Worm (Caenorhabditis elegans) whole organism, L4 larva: ENCODE measurements around the gene tbx-2.
A peak's percentile ranks its signal among the peaks of the same experiment; 100 is the strongest.

ENCODE experiments used
- D1046.2 ChIP-seq: fragments of 200-800 bp; sonication (Bioruptor generic); IDR thresholded peaks from 2 replicates; pipeline ENCODE4 v1.3.6; 2022; ENCODE audit warnings: missing genetic modification characterization, missing compliant biosample characterization
- F26F4.8 ChIP-seq: fragments of 200-800 bp; sonication (Bioruptor generic); conservative IDR thresholded peaks from 2 replicates; pipeline ENCODE4 v1.3.6; 2022; ENCODE audit warnings: missing genetic modification characterization, missing compliant biosample characterization
- F37D6.2 ChIP-seq: sonication (generic microtip); optimal IDR thresholded peaks from 2 replicates; lab custom pipeline; 2016; ENCODE audit warnings: mild to moderate bottlenecking, missing genetic modification characterization, missing compliant biosample characterization
- T20F7.1 ChIP-seq: fragments of 200-800 bp; sonication (Bioruptor generic); optimal IDR thresholded peaks from 2 replicates; lab custom pipeline; 2018; ENCODE audit warnings: mild to moderate bottlenecking, missing genetic modification characterization, missing compliant biosample characterization
- Y48G9A.11 ChIP-seq: fragments of 200-800 bp; sonication (Bioruptor generic); IDR thresholded peaks from 2 replicates; pipeline ENCODE4 v1.3.6; 2022; ENCODE audit warnings: missing genetic modification reagents, missing genetic modification characterization, missing compliant biosample characterization
- Y5F2A.4 ChIP-seq: fragments of 200-800 bp; sonication (Bioruptor generic); optimal IDR thresholded peaks from 2 replicates; lab custom pipeline; 2018; ENCODE audit warnings: mild to moderate bottlenecking, missing genetic modification characterization, missing compliant biosample characterization
- ZK337.2 ChIP-seq: fragments of 200-800 bp; sonication (Bioruptor generic); IDR thresholded peaks from 2 replicates; pipeline ENCODE4 v1.3.6; 2022; ENCODE audit warnings: missing genetic modification reagents, missing genetic modification characterization, missing compliant biosample characterization
- aha-1 ChIP-seq: fragments of 150-350 bp; peaks from one replicate; lab custom pipeline; 2014; ENCODE audit warnings: missing biosample characterization, missing genetic modification characterization
- ama-1 ChIP-seq: fragments of 150-350 bp; optimal IDR thresholded peaks from 2 replicates; lab custom pipeline; 2014; ENCODE audit warnings: inconsistent platforms, mixed read lengths
- arid-1 ChIP-seq: fragments of 200-800 bp; sonication (Bioruptor generic); conservative IDR thresholded peaks from 2 replicates; pipeline ENCODE4 v1.3.6; 2022; ENCODE audit warnings: missing genetic modification reagents, missing genetic modification characterization, missing compliant biosample characterization
- attf-4 ChIP-seq: sonication (generic microtip); optimal IDR thresholded peaks from 3 replicates; lab custom pipeline; 2017; ENCODE audit warnings: missing biosample characterization, missing genetic modification characterization
- ceh-32 ChIP-seq: sonication (generic microtip); optimal IDR thresholded peaks from 2 replicates; lab custom pipeline; 2016; ENCODE audit warnings: mild to moderate bottlenecking, missing genetic modification characterization, missing compliant biosample characterization; ENCODE audit not compliant: poor library complexity
- ceh-44 ChIP-seq: fragments of 200-800 bp; sonication (Bioruptor generic); IDR thresholded peaks from 2 replicates; pipeline ENCODE4 v1.3.6; 2022; ENCODE audit warnings: missing genetic modification reagents, missing genetic modification characterization, missing compliant biosample characterization
- cey-2 ChIP-seq: sonication (generic microtip); optimal IDR thresholded peaks from 3 replicates; lab custom pipeline; 2017; ENCODE audit warnings: missing genetic modification characterization, mild to moderate bottlenecking, missing compliant biosample characterization, antibody characterized with exemption, borderline replicate concordance; ENCODE audit not compliant: insufficient read depth
- daf-12 ChIP-seq: fragments of 150-350 bp; optimal IDR thresholded peaks from 2 replicates; lab custom pipeline; 2014; ENCODE audit warnings: missing biosample characterization, missing genetic modification reagents, missing genetic modification characterization
- daf-8 ChIP-seq: fragments of 200-800 bp; sonication (Bioruptor generic); IDR thresholded peaks from 2 replicates; pipeline ENCODE4 v1.3.6; 2022; ENCODE audit warnings: missing genetic modification characterization, missing compliant biosample characterization
- dmd-9 ChIP-seq: fragments of 200-800 bp; sonication (Bioruptor generic); IDR thresholded peaks from 2 replicates; pipeline ENCODE4 v1.3.6; 2022; ENCODE audit warnings: missing genetic modification reagents, missing genetic modification characterization, missing compliant biosample characterization
- dpl-1 ChIP-seq: fragments of 150-350 bp; optimal IDR thresholded peaks from 2 replicates; lab custom pipeline; 2014; ENCODE audit warnings: missing biosample characterization, missing genetic modification reagents, missing genetic modification characterization
- egl-43 ChIP-seq: fragments of 200-800 bp; sonication (Bioruptor generic); IDR thresholded peaks from 2 replicates; pipeline ENCODE4 v1.3.6; 2022; ENCODE audit warnings: missing genetic modification reagents, missing genetic modification characterization, missing compliant biosample characterization
- fos-1 ChIP-seq: fragments of 150-350 bp; optimal IDR thresholded peaks from 2 replicates; lab custom pipeline; 2014; ENCODE audit warnings: missing biosample characterization, missing genetic modification characterization
- gei-8 ChIP-seq: fragments of 200-800 bp; sonication (Bioruptor generic); optimal IDR thresholded peaks from 2 replicates; lab custom pipeline; 2018; ENCODE audit warnings: mild to moderate bottlenecking, missing genetic modification characterization, missing compliant biosample characterization
- hlh-11 ChIP-seq: fragments of 200-800 bp; sonication (Bioruptor generic); optimal IDR thresholded peaks from 2 replicates; lab custom pipeline; 2018; ENCODE audit warnings: mild to moderate bottlenecking, missing genetic modification characterization, missing compliant biosample characterization
- hmg-1.1 ChIP-seq: fragments of 200-800 bp; sonication (Bioruptor generic); IDR thresholded peaks from 2 replicates; pipeline ENCODE4 v1.3.6; 2022; ENCODE audit warnings: missing genetic modification reagents, missing genetic modification characterization, missing compliant biosample characterization
- lin-13 ChIP-seq: fragments of 150-350 bp; optimal IDR thresholded peaks from 2 replicates; lab custom pipeline; 2014; ENCODE audit warnings: missing biosample characterization, missing genetic modification reagents, missing genetic modification characterization
- lin-15B ChIP-seq: fragments of 150-350 bp; sonication (generic microtip); optimal IDR thresholded peaks from 3 replicates; lab custom pipeline; 2014; ENCODE audit warnings: missing biosample characterization, missing genetic modification characterization
- lsy-2 ChIP-seq, 2 experiments: fragments of 150-350 bp in 1 of 2; sonication (generic microtip) in 1 of 2; optimal IDR thresholded peaks; 2 replicates each; lab custom pipeline; 2014 to 2017; ENCODE audit warnings: missing biosample characterization in 2 of 2, missing genetic modification characterization in 2 of 2
- mxl-2 ChIP-seq: fragments of 200-800 bp; sonication (Bioruptor generic); conservative IDR thresholded peaks from 2 replicates; pipeline ENCODE4 v1.3.6; 2022; ENCODE audit warnings: missing genetic modification reagents, missing genetic modification characterization, missing compliant biosample characterization
- nhr-10 ChIP-seq: fragments of 150-350 bp; optimal IDR thresholded peaks from 2 replicates; lab custom pipeline; 2014; ENCODE audit warnings: missing biosample characterization, missing genetic modification characterization
- nhr-111 ChIP-seq: fragments of 200-800 bp; sonication (Bioruptor generic); optimal IDR thresholded peaks from 2 replicates; lab custom pipeline; 2018; ENCODE audit warnings: mild to moderate bottlenecking, missing genetic modification characterization, missing compliant biosample characterization
- nhr-237 ChIP-seq: sonication (generic microtip); optimal IDR thresholded peaks from 2 replicates; lab custom pipeline; 2017; ENCODE audit warnings: missing biosample characterization, missing genetic modification characterization
- nhr-42 ChIP-seq: fragments of 200-800 bp; sonication (Bioruptor generic); IDR thresholded peaks from 2 replicates; pipeline ENCODE4 v1.3.6; 2022; ENCODE audit warnings: missing genetic modification characterization, missing compliant biosample characterization
- nhr-6 ChIP-seq: fragments of 150-350 bp; optimal IDR thresholded peaks from 2 replicates; lab custom pipeline; 2014; ENCODE audit warnings: missing biosample characterization, missing genetic modification characterization
- pha-4 ChIP-seq, 2 experiments: fragments of 150-350 bp in 1 of 2; fragments of 200-800 bp in 1 of 2; sonication (Bioruptor generic) in 1 of 2; IDR thresholded peaks in 1 of 2; optimal IDR thresholded peaks in 1 of 2; 2 replicates each; pipeline versions ENCODE4 v1.3.6 to Lab custom; 2014 to 2022; ENCODE audit warnings: missing genetic modification characterization in 2 of 2, missing genetic modification reagents in 2 of 2, missing biosample characterization in 1 of 2, missing compliant biosample characterization in 1 of 2
- php-3 ChIP-seq: fragments of 200-800 bp; sonication (Bioruptor generic); IDR thresholded peaks from 2 replicates; pipeline ENCODE4 v1.3.6; 2022; ENCODE audit warnings: missing genetic modification reagents, missing genetic modification characterization, missing compliant biosample characterization
- pqm-1 ChIP-seq: sonication (generic microtip); optimal IDR thresholded peaks from 2 replicates; lab custom pipeline; 2017; ENCODE audit warnings: missing biosample characterization, missing genetic modification characterization
- rbr-2 ChIP-seq: sonication (generic microtip); optimal IDR thresholded peaks from 2 replicates; lab custom pipeline; 2016; ENCODE audit warnings: missing genotype, missing genetic modification characterization, missing compliant biosample characterization
- sdz-12 ChIP-seq: fragments of 200-800 bp; sonication (Bioruptor generic); optimal IDR thresholded peaks from 2 replicates; lab custom pipeline; 2018; ENCODE audit warnings: mild to moderate bottlenecking, missing genetic modification characterization, missing compliant biosample characterization
- skn-1 ChIP-seq: fragments of 150-350 bp; optimal IDR thresholded peaks from 2 replicates; lab custom pipeline; 2014; ENCODE audit warnings: missing biosample characterization, missing genetic modification characterization
- snpc-1.2 ChIP-seq: fragments of 200-800 bp; sonication (Bioruptor generic); IDR thresholded peaks from 2 replicates; pipeline ENCODE4 v1.3.6; 2022; ENCODE audit warnings: missing genetic modification reagents, missing genetic modification characterization, missing compliant biosample characterization
- spr-1 ChIP-seq: sonication (generic microtip); optimal IDR thresholded peaks from 2 replicates; lab custom pipeline; 2016; ENCODE audit warnings: mild to moderate bottlenecking, missing genetic modification characterization, missing compliant biosample characterization
- vab-7 ChIP-seq: fragments of 200-800 bp; sonication (Bioruptor generic); IDR thresholded peaks from 2 replicates; pipeline ENCODE4 v1.3.6; 2022; ENCODE audit warnings: missing genetic modification reagents, missing genetic modification characterization, missing compliant biosample characterization
- zfp-3 ChIP-seq: fragments of 200-800 bp; sonication (Bioruptor generic); conservative IDR thresholded peaks from 2 replicates; pipeline ENCODE4 v1.3.6; 2022; ENCODE audit warnings: missing genetic modification reagents, missing genetic modification characterization, missing compliant biosample characterization
- zip-11 ChIP-seq: fragments of 200-800 bp; sonication (Bioruptor generic); IDR thresholded peaks from 2 replicates; pipeline ENCODE4 v1.3.6; 2022; ENCODE audit warnings: missing genetic modification characterization, missing compliant biosample characterization
- ztf-7 ChIP-seq: fragments of 150-350 bp; optimal IDR thresholded peaks from 2 replicates; lab custom pipeline; 2014; ENCODE audit warnings: missing biosample characterization, missing genetic modification characterization

Gene tbx-2

DNA sequence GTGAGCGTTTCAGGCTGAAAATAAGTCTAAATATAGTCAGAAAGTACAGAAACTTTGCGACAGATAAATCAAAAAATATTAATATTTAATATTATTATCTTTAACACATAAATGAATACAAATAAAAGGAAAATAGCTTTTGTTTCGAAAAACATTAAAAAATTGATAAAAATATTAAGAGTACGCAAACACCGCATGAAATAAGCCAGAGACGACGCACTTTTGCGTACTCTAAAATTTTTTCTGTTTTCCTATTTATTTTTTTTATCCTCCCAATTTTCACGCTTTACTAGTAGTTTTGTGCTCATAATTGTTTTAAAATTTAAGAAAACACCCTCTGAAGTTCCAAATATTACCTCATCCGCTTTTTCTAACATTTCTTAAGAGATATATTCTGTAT lies 17.0 kb upstream of the tbx-2 start, which contains the start of the genes rbm-42 and grwd-1 (continued):
- TF ChIP-seq mxl-2 (no peak), T20F7.1 (GFP tag; lab: Kevin White, UChicago) (no peak), zip-11 (GFP tag; lab: Robert Waterston, UW) (no peak), daf-8 (GFP tag; lab: Robert Waterston, UW) (no peak), pha-4 (GFP tag; IDR thresholded peaks at IDR 0.05; lab: Robert Waterston, UW) (no peak), pha-4 (tag; optimal IDR thresholded peaks at IDR 0.05; lab: Kevin White, UChicago) (no peak), D1046.2 (no peak), spr-1 (tag; lab: Kevin White, UChicago) (no peak), nhr-10 (tag; lab: Kevin White, UChicago) (no peak), nhr-111 (no peak), snpc-1.2 (GFP tag; lab: Robert Waterston, UW) (no peak), zfp-3 (GFP tag; lab: Robert Waterston, UW) (no peak), lsy-2 (tag; optimal IDR thresholded peaks at IDR 0.05; lab: Kevin White, UChicago) (peak in 1 of 2 experiments; percentile 62), gei-8 (GFP tag; lab: Kevin White, UChicago) (no peak), nhr-237 (tag; lab: Kevin White, UChicago) (no peak), hlh-11 (tag; lab: Kevin White, UChicago) (no peak), lin-13 (GFP tag; lab: Kevin White, UChicago) (no peak)

DNA sequence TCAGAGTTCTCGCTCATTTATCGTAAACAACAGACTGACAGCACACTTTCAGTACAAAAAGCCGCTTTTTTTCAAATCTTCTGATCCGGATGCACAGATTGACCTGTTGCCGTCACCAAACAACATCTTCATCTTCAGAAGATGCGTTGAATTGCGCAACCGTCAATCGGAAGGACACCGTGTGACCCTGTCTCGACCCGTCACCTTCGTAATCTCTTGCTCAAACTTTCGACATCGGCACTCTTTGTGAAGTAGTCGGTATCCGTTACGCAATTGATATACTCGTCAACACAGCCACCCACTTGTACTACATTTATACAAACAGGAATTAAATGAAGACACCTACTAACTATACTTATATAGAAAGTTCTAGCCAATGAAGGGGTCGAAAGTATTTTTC lies 14.9 kb upstream of the tbx-2 start:
- TF ChIP-seq hmg-1.1 (GFP tag; lab: Robert Waterston, UW) = no peak
- no peak for TF ChIP-seq daf-12
- TF ChIP-seq Y48G9A.11 (GFP tag; lab: Robert Waterston, UW) = no peak
- no peak for TF ChIP-seq ceh-32
- no peak for TF ChIP-seq Y5F2A.4 (GFP tag; lab: Kevin White, UChicago)
- TF ChIP-seq ZK337.2 = no peak
- no peak for TF ChIP-seq dmd-9 (GFP tag; lab: Robert Waterston, UW)
- TF ChIP-seq zip-11 (GFP tag; lab: Robert Waterston, UW) = no peak
- no peak for TF ChIP-seq nhr-6
- TF ChIP-seq mxl-2 = no peak
- no peak for TF ChIP-seq dpl-1 (GFP tag; lab: Kevin White, UChicago)
- TF ChIP-seq nhr-111 = no peak
- TF ChIP-seq F26F4.8 = no peak
- no peak for TF ChIP-seq skn-1 (tag; lab: Kevin White, UChicago)
- no peak for TF ChIP-seq sdz-12 (GFP tag; lab: Kevin White, UChicago)
- no peak for TF ChIP-seq pha-4 (GFP tag; IDR thresholded peaks at IDR 0.05; lab: Robert Waterston, UW)
- no peak for TF ChIP-seq pha-4 (tag; optimal IDR thresholded peaks at IDR 0.05; lab: Kevin White, UChicago)
- TF ChIP-seq fos-1 (tag; lab: Kevin White, UChicago) = no peak
- TF ChIP-seq ceh-44 (GFP tag; lab: Robert Waterston, UW) = no peak
- TF ChIP-seq attf-4 (tag; lab: Kevin White, UChicago) = no peak
- TF ChIP-seq aha-1 (tag; lab: Kevin White, UChicago) = no peak

DNA sequence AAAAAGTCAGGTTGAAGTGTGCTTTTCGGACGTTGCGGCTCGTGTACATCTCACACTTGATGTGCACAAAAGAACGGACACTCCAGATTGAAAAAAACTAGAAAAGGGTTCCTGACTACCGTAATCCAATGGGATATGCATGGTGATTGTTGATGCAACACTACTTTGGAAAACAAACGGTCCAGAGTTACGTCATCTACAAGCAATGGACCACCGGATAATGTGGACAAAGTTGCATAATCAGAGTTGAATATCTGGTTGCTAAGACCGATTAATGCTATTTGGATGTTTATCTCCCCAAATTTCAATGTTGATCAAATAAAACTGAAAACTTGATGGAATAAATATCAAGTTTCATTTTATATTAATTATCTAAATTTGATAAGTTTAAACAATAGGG lies 13.9 kb upstream of the tbx-2 start:
- no peak for TF ChIP-seq hlh-11 (tag; lab: Kevin White, UChicago)
- no peak for TF ChIP-seq nhr-42
- TF ChIP-seq ama-1 (lab: Kevin White, UChicago) = no peak
- TF ChIP-seq vab-7 (GFP tag; lab: Robert Waterston, UW) = no peak
- TF ChIP-seq daf-12 = no peak
- TF ChIP-seq nhr-6 = no peak
- TF ChIP-seq ztf-7 = no peak
- no peak for TF ChIP-seq pqm-1
- no peak for TF ChIP-seq php-3 (GFP tag; lab: Robert Waterston, UW)
- TF ChIP-seq lin-15B (tag; lab: Kevin White, UChicago) = no peak
- no peak for TF ChIP-seq egl-43 (GFP tag; lab: Robert Waterston, UW)
- no peak for TF ChIP-seq dmd-9 (GFP tag; lab: Robert Waterston, UW)
- TF ChIP-seq rbr-2 (tag; lab: Kevin White, UChicago) = no peak
- TF ChIP-seq arid-1 (GFP tag; lab: Robert Waterston, UW) = no peak
- TF ChIP-seq zfp-3 (GFP tag; lab: Robert Waterston, UW) = no peak
- TF ChIP-seq F37D6.2 (tag; lab: Kevin White, UChicago) = no peak
- TF ChIP-seq pha-4 (GFP tag; IDR thresholded peaks at IDR 0.05; lab: Robert Waterston, UW) = no peak
- no peak for TF ChIP-seq pha-4 (tag; optimal IDR thresholded peaks at IDR 0.05; lab: Kevin White, UChicago)
- TF ChIP-seq cey-2 (tag; lab: Kevin White, UChicago) = no peak
- TF ChIP-seq, all 104 proteins: peak for 0
